Fruit fly (Drosophila melanogaster) whole organism, embryonic: ENCODE data around the gene Cpr62Bc.
A peak's percentile ranks its signal among the peaks of the same experiment; 100 is the strongest.

Experiments
- BEAF-32 ChIP-seq: fragments of 200-800 bp; sonication (Bioruptor generic); optimal IDR thresholded peaks from 3 replicates; lab custom pipeline; 2017; ENCODE audit warnings: missing biosample characterization, missing genetic modification characterization, mild to moderate bottlenecking, moderate library complexity, missing genetic modification reagents
- Bteb2 ChIP-seq: fragments of 200-800 bp; sonication (Bioruptor generic); optimal IDR thresholded peaks from 2 replicates; lab custom pipeline; 2016; ENCODE audit warnings: missing biosample characterization, missing genetic modification characterization
- CG11247 ChIP-seq: fragments of 200-800 bp; sonication (Bioruptor generic); IDR thresholded peaks from 2 replicates; pipeline ENCODE4 v1.3.6; 2022; ENCODE audit warnings: missing biosample characterization, missing genetic modification characterization
- CG11504 ChIP-seq: fragments of 200-800 bp; sonication (Bioruptor generic); optimal IDR thresholded peaks from 3 replicates; lab custom pipeline; 2019; ENCODE audit warnings: missing biosample characterization, mild to moderate bottlenecking, missing genetic modification characterization, moderate library complexity
- CG11560 ChIP-seq: fragments of 200-800 bp; sonication (Bioruptor generic); IDR thresholded peaks from 3 replicates; pipeline ENCODE4 v1.3.6; 2022; ENCODE audit warnings: missing biosample characterization, missing genetic modification characterization
- CG13123 ChIP-seq: fragments of 200-800 bp; sonication (Bioruptor generic); optimal IDR thresholded peaks from 2 replicates; lab custom pipeline; 2016; ENCODE audit warnings: missing biosample characterization, missing genetic modification characterization
- CG14441 ChIP-seq: fragments of 200-800 bp; sonication (Bioruptor generic); IDR thresholded peaks from 2 replicates; pipeline ENCODE4 v1.3.6; 2022; ENCODE audit warnings: missing biosample characterization, missing genetic modification characterization
- CG1647 ChIP-seq: fragments of 200-800 bp; sonication (Bioruptor generic); optimal IDR thresholded peaks from 3 replicates; lab custom pipeline; 2016; ENCODE audit warnings: missing biosample characterization, missing genetic modification characterization
- CG17385 ChIP-seq: fragments of 200-800 bp; sonication (Bioruptor generic); optimal IDR thresholded peaks from 3 replicates; lab custom pipeline; 2018; ENCODE audit warnings: missing biosample characterization, mild to moderate bottlenecking, missing genetic modification characterization
- CG18619 ChIP-seq: fragments of 200-800 bp; sonication (Bioruptor generic); optimal IDR thresholded peaks from 3 replicates; lab custom pipeline; 2017; ENCODE audit warnings: missing biosample characterization, mild to moderate bottlenecking, missing genetic modification characterization
- CG3838 ChIP-seq: fragments of 200-800 bp; sonication (Bioruptor generic); optimal IDR thresholded peaks from 3 replicates; lab custom pipeline; 2016; ENCODE audit warnings: missing biosample characterization, missing genetic modification characterization
- CG4328 ChIP-seq: fragments of 200-800 bp; sonication (Bioruptor generic); optimal IDR thresholded peaks from 3 replicates; lab custom pipeline; 2017; ENCODE audit warnings: missing biosample characterization, missing genetic modification reagents, missing genetic modification characterization
- CG6272 ChIP-seq: fragments of 200-800 bp; sonication (Bioruptor generic); IDR thresholded peaks from 2 replicates; pipeline ENCODE4 v1.3.6; 2022; ENCODE audit warnings: missing biosample characterization, missing genetic modification characterization
- CG6765 ChIP-seq: fragments of 200-800 bp; sonication (Bioruptor generic); optimal IDR thresholded peaks from 3 replicates; lab custom pipeline; 2017; ENCODE audit warnings: missing biosample characterization, mild to moderate bottlenecking, missing genetic modification characterization
- CG8281 ChIP-seq: fragments of 200-800 bp; sonication (Bioruptor generic); optimal IDR thresholded peaks from 2 replicates; lab custom pipeline; 2018; ENCODE audit warnings: missing biosample characterization, mild to moderate bottlenecking, missing genetic modification characterization, moderate library complexity
- CG9609 ChIP-seq: fragments of 200-800 bp; sonication (Bioruptor generic); optimal IDR thresholded peaks from 3 replicates; lab custom pipeline; 2016; ENCODE audit warnings: missing biosample characterization, missing genetic modification characterization
- CTCF ChIP-seq: fragments of 200-800 bp; sonication (Bioruptor generic); optimal IDR thresholded peaks from 2 replicates; lab custom pipeline; 2017; ENCODE audit warnings: missing biosample characterization, mild to moderate bottlenecking, missing genetic modification characterization, moderate library complexity
- Dbx ChIP-seq: fragments of 200-800 bp; sonication (Bioruptor generic); IDR thresholded peaks from 3 replicates; pipeline ENCODE4 v1.3.6; 2022; ENCODE audit warnings: missing biosample characterization, missing genetic modification characterization
- Dll ChIP-seq: fragments of 200-800 bp; sonication (Bioruptor generic); IDR thresholded peaks from 4 replicates; pipeline ENCODE4 v1.3.6; 2022; ENCODE audit warnings: missing biosample characterization, missing genetic modification characterization; ENCODE audit not compliant: partially characterized antibody
- Drgx ChIP-seq: fragments of 200-800 bp; sonication (Bioruptor generic); IDR thresholded peaks from 2 replicates; pipeline ENCODE4 v1.3.6; 2022; ENCODE audit warnings: missing biosample characterization, missing genetic modification characterization
- HLH54F ChIP-seq: fragments of 200-800 bp; sonication (Bioruptor generic); optimal IDR thresholded peaks from 3 replicates; lab custom pipeline; 2016; ENCODE audit warnings: missing biosample characterization, missing genetic modification characterization
- Hr51 ChIP-seq, 2 experiments: fragments of 200-800 bp; sonication (Bioruptor generic); optimal IDR thresholded peaks; 2 replicates in 1 of 2; 3 replicates in 1 of 2; lab custom pipeline; 2016 to 2018; ENCODE audit warnings: missing biosample characterization in 2 of 2, missing genetic modification characterization in 2 of 2, mild to moderate bottlenecking in 1 of 2, moderate library complexity in 1 of 2
- Lpt ChIP-seq: fragments of >200 bp; optimal IDR thresholded peaks from 2 replicates; lab custom pipeline; 2018; ENCODE audit warnings: missing biosample characterization, missing genetic modification characterization
- Nf-YA ChIP-seq: fragments of 200-800 bp; sonication (Bioruptor generic); IDR thresholded peaks from 2 replicates; pipeline ENCODE4 v1.3.6; 2022; ENCODE audit warnings: missing biosample characterization, missing genetic modification characterization
- PHDP ChIP-seq: fragments of 200-800 bp; sonication (Bioruptor generic); optimal IDR thresholded peaks from 3 replicates; lab custom pipeline; 2018; ENCODE audit warnings: missing biosample characterization, mild to moderate bottlenecking, missing genetic modification characterization, moderate library complexity
- Poxn ChIP-seq: fragments of 200-800 bp; sonication (Bioruptor generic); IDR thresholded peaks from 2 replicates; pipeline ENCODE4 v1.3.6; 2022; ENCODE audit warnings: missing biosample characterization, missing genetic modification characterization
- Ptx1 ChIP-seq: fragments of 200-800 bp; sonication (Bioruptor generic); IDR thresholded peaks from 2 replicates; pipeline ENCODE4 v1.3.6; 2022; ENCODE audit warnings: missing biosample characterization, missing genetic modification characterization
- Ssrp ChIP-seq: fragments of 200-800 bp; sonication (Bioruptor generic); optimal IDR thresholded peaks from 2 replicates; lab custom pipeline; 2018; ENCODE audit warnings: missing biosample characterization, mild to moderate bottlenecking, missing genetic modification characterization, moderate library complexity
- Usf ChIP-seq: fragments of 200-800 bp; sonication (Bioruptor generic); optimal IDR thresholded peaks from 2 replicates; lab custom pipeline; 2017; ENCODE audit warnings: missing genotype, missing biosample characterization, missing genetic modification characterization
- ac ChIP-seq: fragments of 200-800 bp; sonication (Bioruptor generic); optimal IDR thresholded peaks from 3 replicates; lab custom pipeline; 2017; ENCODE audit warnings: missing biosample characterization, mild to moderate bottlenecking, missing genetic modification characterization
- al ChIP-seq: fragments of 200-800 bp; sonication (Bioruptor generic); IDR thresholded peaks from 2 replicates; pipeline ENCODE4 v1.3.6; 2022; ENCODE audit warnings: missing biosample characterization, missing genetic modification characterization
- ara ChIP-seq: fragments of 200-800 bp; sonication (Bioruptor generic); IDR thresholded peaks from 2 replicates; pipeline ENCODE4 v1.3.6; 2022; ENCODE audit warnings: missing biosample characterization, missing genetic modification characterization
- br ChIP-seq: fragments of >200 bp; optimal IDR thresholded peaks from 2 replicates; lab custom pipeline; 2017
- bsh ChIP-seq, 2 experiments: fragments of 200-800 bp; sonication (Bioruptor generic); optimal IDR thresholded peaks; 2 replicates each; lab custom pipeline; 2017 to 2018; ENCODE audit warnings: mild to moderate bottlenecking in 2 of 2, missing biosample characterization in 2 of 2, missing genetic modification characterization in 2 of 2, moderate library complexity in 1 of 2
- chif ChIP-seq, 2 experiments: fragments of 200-800 bp; sonication (Bioruptor generic); optimal IDR thresholded peaks; 3 replicates each; lab custom pipeline; 2016; ENCODE audit warnings: missing biosample characterization in 2 of 2, missing genetic modification characterization in 2 of 2
- gfzf ChIP-seq: fragments of 200-800 bp; sonication (Bioruptor generic); optimal IDR thresholded peaks from 2 replicates; lab custom pipeline; 2016; ENCODE audit warnings: missing biosample characterization, mild to moderate bottlenecking, missing genetic modification characterization, moderate library complexity
- ham ChIP-seq: fragments of 200-800 bp; sonication (Bioruptor generic); IDR thresholded peaks from 2 replicates; pipeline ENCODE4 v1.3.6; 2022; ENCODE audit warnings: missing biosample characterization, missing genetic modification characterization
- mam ChIP-seq: fragments of 200-800 bp; sonication (Bioruptor generic); optimal IDR thresholded peaks from 3 replicates; lab custom pipeline; 2016; ENCODE audit warnings: missing biosample characterization, missing genetic modification characterization
- p53 ChIP-seq: fragments of 200-800 bp; sonication (Bioruptor generic); optimal IDR thresholded peaks from 2 replicates; lab custom pipeline; 2016; ENCODE audit warnings: missing biosample characterization, missing genetic modification characterization
- peb ChIP-seq: fragments of 200-800 bp; sonication (Bioruptor generic); IDR thresholded peaks from 2 replicates; pipeline ENCODE4 v1.3.6; 2022; ENCODE audit warnings: missing biosample characterization, missing genetic modification characterization
- pita ChIP-seq: fragments of 200-800 bp; sonication (Bioruptor generic); optimal IDR thresholded peaks from 2 replicates; lab custom pipeline; 2017; ENCODE audit warnings: missing biosample characterization, mild to moderate bottlenecking, missing genetic modification characterization
- prd ChIP-seq, 3 experiments: fragments of >200 bp in 2 of 3; fragments of 200-800 bp in 1 of 3; sonication (Bioruptor generic) in 1 of 3; optimal IDR thresholded peaks in 2 of 3; IDR thresholded peaks in 1 of 3; 2 replicates in 2 of 3; 3 replicates in 1 of 3; pipeline versions ENCODE4 v1.3.6 to Lab custom; 2017 to 2022; ENCODE audit warnings: missing biosample characterization in 1 of 3, missing genetic modification characterization in 1 of 3
- sens-2 ChIP-seq: fragments of 200-800 bp; sonication (Bioruptor generic); IDR thresholded peaks from 2 replicates; pipeline ENCODE4 v1.3.6; 2022; ENCODE audit warnings: missing biosample characterization, missing genetic modification characterization
- slbo ChIP-seq: fragments of 200-800 bp; sonication (Bioruptor generic); IDR thresholded peaks from 2 replicates; pipeline ENCODE4 v1.3.6; 2022; ENCODE audit warnings: missing biosample characterization, missing genetic modification characterization
- vvl ChIP-seq: fragments of 200-800 bp; sonication (Bioruptor generic); IDR thresholded peaks from 2 replicates; pipeline ENCODE4 v1.3.6; 2022; ENCODE audit warnings: missing biosample characterization, missing genetic modification characterization
- wdn ChIP-seq: fragments of 200-800 bp; sonication (Bioruptor generic); IDR thresholded peaks from 2 replicates; pipeline ENCODE4 v1.3.6; 2022; ENCODE audit warnings: missing biosample characterization, missing genetic modification characterization

Gene Cpr62Bc

DNA sequence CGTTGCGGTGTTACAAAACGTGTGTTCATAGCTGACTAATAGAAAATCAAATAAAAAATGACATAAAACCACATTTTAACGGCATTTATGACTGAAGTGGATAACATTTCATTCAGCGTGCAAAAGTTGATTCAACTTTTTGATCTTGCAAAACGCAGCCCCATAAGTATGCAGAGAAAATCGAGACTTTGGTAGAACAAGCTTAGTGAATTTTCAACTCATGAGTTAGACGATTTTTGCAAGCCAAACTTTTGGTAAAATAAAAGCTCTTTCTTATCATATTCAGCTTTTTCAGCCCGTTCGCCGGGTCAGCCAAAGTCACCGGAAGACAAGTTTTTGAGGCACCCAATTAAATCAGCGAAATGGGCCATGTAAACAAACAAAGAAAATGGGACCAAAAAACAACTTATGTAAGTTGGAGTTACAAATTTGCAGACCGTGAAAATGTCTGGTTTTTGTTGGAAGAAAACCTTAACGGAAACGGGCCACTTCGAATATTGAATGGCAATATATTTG is 10.1 kb downstream of the Cpr62Bc start, which contains the start of gene Cpr62Ba (continued):
- TF ChIP-seq Hr51 (GFP tag; optimal IDR thresholded peaks at IDR 0.05; lab: Kevin White, UChicago) (no peak), CG11560 (tag; lab: Robert Waterston, UW) (no peak), gfzf (GFP tag; lab: Kevin White, UChicago) (peak; percentile 62), CG1647 (no peak), Dll (no peak), CG13123 (GFP tag; lab: Kevin White, UChicago) (no peak), HLH54F (GFP tag; lab: Kevin White, UChicago) (no peak), Bteb2 (GFP tag; lab: Kevin White, UChicago) (no peak), br (lab: Kevin White, UChicago) (no peak), CG6765 (GFP tag; lab: Kevin White, UChicago) (no peak), CG14441 (GFP tag; lab: Robert Waterston, UW) (no peak), CG3838 (GFP tag; lab: Kevin White, UChicago) (no peak), Usf (GFP tag; lab: Kevin White, UChicago) (no peak), peb (GFP tag; lab: Robert Waterston, UW) (no peak), BEAF-32 (GFP tag; lab: Kevin White, UChicago) (no peak), p53 (GFP tag; lab: Kevin White, UChicago) (no peak), Lpt (GFP tag; lab: Kevin White, UChicago) (no peak), Nf-YA (GFP tag; lab: Robert Waterston, UW) (no peak), CG4328 (GFP tag; lab: Kevin White, UChicago) (no peak), mam (no peak), chif (GFP tag; optimal IDR thresholded peaks at IDR 0.05; lab: Kevin White, UChicago) (no peak), Ssrp (tag; lab: Kevin White, UChicago) (no peak), vvl (peak; percentile 33; the same call in 1 of the 2 replicates), ac (GFP tag; lab: Kevin White, UChicago) (no peak), CG11504 (tag; lab: Kevin White, UChicago) (no peak), ara (GFP tag; lab: Robert Waterston, UW) (no peak), wdn (GFP tag; lab: Robert Waterston, UW) (no peak), CTCF (peak; percentile 18)

DNA sequence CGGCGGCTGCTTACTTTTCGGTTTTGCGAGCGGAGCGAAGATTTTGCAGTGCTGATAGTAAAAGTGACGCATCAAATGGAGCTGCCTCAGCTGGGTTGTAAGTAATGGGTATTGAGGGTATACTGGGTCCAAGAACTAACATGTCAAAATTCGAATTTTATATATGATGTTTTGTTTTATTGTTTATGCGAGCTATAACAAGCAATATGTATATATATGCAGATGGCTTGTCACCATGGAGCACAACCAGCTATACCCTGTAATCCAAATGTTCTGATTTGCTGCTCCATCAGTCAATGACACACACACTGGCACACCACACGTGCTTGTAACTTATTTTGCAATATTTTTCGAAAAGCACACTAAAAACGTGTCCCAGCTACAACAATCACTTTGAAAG is 12.3 kb downstream of the Cpr62Bc start:
- TF ChIP-seq CG9609 (GFP tag; lab: Kevin White, UChicago), result no peak
- TF ChIP-seq Dbx (GFP tag; lab: Robert Waterston, UW), result no peak
- no peak for TF ChIP-seq sens-2 (GFP tag; lab: Robert Waterston, UW)
- peak in 1 of 2 experiments; percentile 75 for TF ChIP-seq bsh (GFP tag; optimal IDR thresholded peaks at IDR 0.05; lab: Kevin White, UChicago)
- TF ChIP-seq chif (GFP tag; optimal IDR thresholded peaks at IDR 0.05; lab: Kevin White, UChicago), result peak in 1 of 2 experiments; percentile 3
- TF ChIP-seq CG8281 (tag; lab: Kevin White, UChicago), result no peak
- TF ChIP-seq CG11247 (GFP tag; lab: Robert Waterston, UW), result peak; percentile 31; the same call in 1 of the 2 replicates
- no peak for TF ChIP-seq CG18619 (GFP tag; lab: Kevin White, UChicago)
- no peak for TF ChIP-seq pita (GFP tag; lab: Kevin White, UChicago)
- TF ChIP-seq Ptx1 (GFP tag; lab: Robert Waterston, UW), result peak; percentile 30; the same call in 1 of the 2 replicates
- TF ChIP-seq peb (GFP tag; lab: Robert Waterston, UW), result no peak
- TF ChIP-seq CG6272 (GFP tag; lab: Robert Waterston, UW), result no peak
- TF ChIP-seq gfzf (GFP tag; lab: Kevin White, UChicago), result no peak
- TF ChIP-seq Poxn (GFP tag; lab: Robert Waterston, UW), result 0 out of 2 replicates have a peak, but pooled peaks have one; percentile 4
- no peak for TF ChIP-seq CG17385 (GFP tag; lab: Kevin White, UChicago)
- TF ChIP-seq slbo (GFP tag; lab: Robert Waterston, UW), result peak; percentile 26; the same call in 1 of the 2 replicates
- TF ChIP-seq al, result 0 out of 2 replicates have a peak, but pooled peaks have one; percentile 18
- no peak for TF ChIP-seq PHDP (tag; lab: Kevin White, UChicago)
- TF ChIP-seq prd (optimal IDR thresholded peaks at IDR 0.05; lab: Kevin White, UChicago), result no peak
- TF ChIP-seq prd (GFP tag; IDR thresholded peaks at IDR 0.05; lab: Robert Waterston, UW), result 0 out of 3 replicates have a peak, but pooled peaks have one; percentile 10
- peak; percentile 82 for TF ChIP-seq Drgx (GFP tag; lab: Robert Waterston, UW)
- no peak for TF ChIP-seq ham (GFP tag; lab: Robert Waterston, UW)
